Worm (Caenorhabditis elegans) whole organism, L1 larva: Measurements from ENCODE around the gene R13A5.7.

ENCODE experiments used
- C04F5.9 ChIP-seq: sonication (generic microtip); optimal IDR thresholded peaks from 2 replicates; lab custom pipeline; 2016; ENCODE audit warnings: missing genetic modification characterization, missing compliant biosample characterization
- C16A3.4 ChIP-seq: fragments of 150-350 bp; optimal IDR thresholded peaks from 2 replicates; lab custom pipeline; 2014; ENCODE audit warnings: missing biosample characterization, missing genetic modification characterization
- C34B4.2 ChIP-seq: sonication (generic microtip); optimal IDR thresholded peaks from 2 replicates; lab custom pipeline; 2017; ENCODE audit warnings: mild to moderate bottlenecking, missing genetic modification characterization, missing compliant biosample characterization
- F16B12.6 ChIP-seq: fragments of 150-350 bp; optimal IDR thresholded peaks from 2 replicates; lab custom pipeline; 2014; ENCODE audit warnings: missing biosample characterization, missing genetic modification characterization
- Y116A8C.19 ChIP-seq: sonication (generic microtip); optimal IDR thresholded peaks from 2 replicates; lab custom pipeline; 2016; ENCODE audit warnings: missing compliant biosample characterization, missing genetic modification characterization, borderline replicate concordance
- aha-1 ChIP-seq: fragments of 150-350 bp; optimal IDR thresholded peaks from 2 replicates; lab custom pipeline; 2014; ENCODE audit warnings: missing biosample characterization, missing genetic modification characterization
- alr-1 ChIP-seq: fragments of 200-800 bp; sonication (Bioruptor generic); optimal IDR thresholded peaks from 2 replicates; lab custom pipeline; 2018; ENCODE audit warnings: borderline replicate concordance, mild to moderate bottlenecking, missing genetic modification characterization, missing compliant biosample characterization
- ama-1 ChIP-seq: fragments of 150-350 bp; optimal IDR thresholded peaks from 2 replicates; lab custom pipeline; 2014
- ceh-8 ChIP-seq: fragments of 200-800 bp; sonication (Bioruptor generic); optimal IDR thresholded peaks from 2 replicates; lab custom pipeline; 2018; ENCODE audit warnings: mild to moderate bottlenecking, missing genetic modification characterization, moderate library complexity, missing compliant biosample characterization
- ceh-82 ChIP-seq, 3 experiments: fragments of 150-350 bp in 1 of 3; sonication (generic microtip) in 2 of 3; optimal IDR thresholded peaks; 2 replicates each; lab custom pipeline; 2014 to 2017; ENCODE audit warnings: missing biosample characterization in 3 of 3, missing genetic modification characterization in 3 of 3
- ceh-90 ChIP-seq: sonication (generic microtip); optimal IDR thresholded peaks from 2 replicates; lab custom pipeline; 2016; ENCODE audit warnings: missing genetic modification characterization, missing compliant biosample characterization
- dpl-1 ChIP-seq, 3 experiments: fragments of 150-350 bp in 2 of 3; sonication (generic microtip) in 1 of 3; optimal IDR thresholded peaks; 2 replicates each; lab custom pipeline; 2014 to 2017; ENCODE audit warnings: missing biosample characterization in 3 of 3, missing genetic modification characterization in 3 of 3, missing genetic modification reagents in 3 of 3
- efl-1 ChIP-seq, 4 experiments: fragments of 150-350 bp; optimal IDR thresholded peaks in 3 of 4; peaks in 1 of 4; 1 replicate in 1 of 4; 2 replicates in 3 of 4; lab custom pipeline; 2014; ENCODE audit warnings: missing biosample characterization in 2 of 4, missing genetic modification characterization in 2 of 4, missing genetic modification reagents in 2 of 4
- efl-3 ChIP-seq: fragments of 200-800 bp; sonication (Bioruptor generic); optimal IDR thresholded peaks from 2 replicates; lab custom pipeline; 2018; ENCODE audit warnings: mild to moderate bottlenecking, missing genetic modification characterization, missing compliant biosample characterization
- egl-13 ChIP-seq: sonication (generic microtip); optimal IDR thresholded peaks from 2 replicates; lab custom pipeline; 2016; ENCODE audit warnings: missing genotype, missing genetic modification reagents, missing genetic modification characterization, missing compliant biosample characterization
- egl-27 ChIP-seq, 2 experiments: fragments of 150-350 bp in 1 of 2; sonication (generic microtip); optimal IDR thresholded peaks; 3 replicates each; lab custom pipeline; 2017 to 2018; ENCODE audit warnings: missing biosample characterization in 2 of 2, missing genetic modification characterization in 2 of 2, missing genetic modification reagents in 2 of 2
- elt-3 ChIP-seq, 6 experiments: fragments of 150-350 bp in 1 of 6; sonication (generic microtip); optimal IDR thresholded peaks; 2 replicates each; lab custom pipeline; 2017 to 2018; ENCODE audit warnings: missing biosample characterization in 6 of 6, missing genetic modification characterization in 6 of 6, inconsistent platforms in 1 of 6
- fkh-10 ChIP-seq: sonication (generic microtip); optimal IDR thresholded peaks from 2 replicates; lab custom pipeline; 2017; ENCODE audit warnings: missing biosample characterization, missing genetic modification reagents, missing genetic modification characterization
- fkh-4 ChIP-seq: sonication (generic microtip); optimal IDR thresholded peaks from 2 replicates; lab custom pipeline; 2016; ENCODE audit warnings: missing compliant biosample characterization, missing genetic modification characterization, borderline replicate concordance
- fkh-8 ChIP-seq: sonication (generic microtip); optimal IDR thresholded peaks from 2 replicates; lab custom pipeline; 2016; ENCODE audit warnings: mild to moderate bottlenecking, missing genetic modification characterization, missing compliant biosample characterization
- fos-1 ChIP-seq: fragments of 150-350 bp; optimal IDR thresholded peaks from 2 replicates; lab custom pipeline; 2014; ENCODE audit warnings: missing biosample characterization, missing genetic modification characterization
- grh-1 ChIP-seq: fragments of 200-800 bp; sonication (Bioruptor generic); IDR thresholded peaks from 2 replicates; pipeline ENCODE4 v1.3.6; 2022; ENCODE audit warnings: missing genetic modification reagents, missing genetic modification characterization, missing compliant biosample characterization
- hlh-17 ChIP-seq: fragments of 200-800 bp; sonication (Bioruptor generic); optimal IDR thresholded peaks from 2 replicates; lab custom pipeline; 2018; ENCODE audit warnings: missing genetic modification characterization, mild to moderate bottlenecking, missing compliant biosample characterization, moderate library complexity, borderline replicate concordance
- isw-1 ChIP-seq: fragments of 200-800 bp; sonication (Bioruptor generic); IDR thresholded peaks from 2 replicates; pipeline ENCODE4 v1.3.6; 2022; ENCODE audit warnings: missing genetic modification characterization, missing compliant biosample characterization
- lin-35 ChIP-seq, 2 experiments: fragments of 150-350 bp; optimal IDR thresholded peaks; 2 replicates each; lab custom pipeline; 2014; ENCODE audit warnings: missing biosample characterization in 2 of 2, missing genetic modification characterization in 2 of 2, missing genetic modification reagents in 2 of 2
- lsy-2 ChIP-seq, 2 experiments: fragments of 150-350 bp; optimal IDR thresholded peaks; 2 replicates each; lab custom pipeline; 2014; ENCODE audit warnings: missing biosample characterization in 2 of 2, missing genetic modification characterization in 2 of 2
- mef-2 ChIP-seq: fragments of 150-350 bp; optimal IDR thresholded peaks from 2 replicates; lab custom pipeline; 2014; ENCODE audit warnings: missing biosample characterization, missing genetic modification characterization
- mep-1 ChIP-seq: fragments of 150-350 bp; optimal IDR thresholded peaks from 2 replicates; lab custom pipeline; 2014; ENCODE audit warnings: missing biosample characterization, missing genetic modification characterization
- nhr-12 ChIP-seq: sonication (generic microtip); optimal IDR thresholded peaks from 2 replicates; lab custom pipeline; 2017; ENCODE audit warnings: missing biosample characterization, missing genetic modification characterization
- nhr-20 ChIP-seq: sonication (generic microtip); optimal IDR thresholded peaks from 2 replicates; lab custom pipeline; 2016; ENCODE audit warnings: mild to moderate bottlenecking, missing genetic modification characterization, missing compliant biosample characterization
- nhr-237 ChIP-seq: fragments of 150-350 bp; optimal IDR thresholded peaks from 2 replicates; lab custom pipeline; 2014; ENCODE audit warnings: missing biosample characterization, missing genetic modification characterization
- nhr-28 ChIP-seq: fragments of 150-350 bp; optimal IDR thresholded peaks from 2 replicates; lab custom pipeline; 2014; ENCODE audit warnings: missing biosample characterization, missing genetic modification characterization
- nhr-47 ChIP-seq: sonication (generic microtip); optimal IDR thresholded peaks from 2 replicates; lab custom pipeline; 2016; ENCODE audit warnings: mild to moderate bottlenecking, missing genetic modification characterization, moderate library complexity, missing compliant biosample characterization
- nhr-71 ChIP-seq: sonication (generic microtip); optimal IDR thresholded peaks from 2 replicates; lab custom pipeline; 2016; ENCODE audit warnings: mild to moderate bottlenecking, missing genetic modification characterization, moderate library complexity, missing compliant biosample characterization
- nhr-76 ChIP-seq: sonication (generic microtip); optimal IDR thresholded peaks from 2 replicates; lab custom pipeline; 2017; ENCODE audit warnings: missing biosample characterization, missing genetic modification characterization
- nhr-77 ChIP-seq: fragments of 150-350 bp; optimal IDR thresholded peaks from 2 replicates; lab custom pipeline; 2014; ENCODE audit warnings: missing biosample characterization, missing genetic modification characterization
- nhr-84 ChIP-seq: sonication (generic microtip); optimal IDR thresholded peaks from 2 replicates; lab custom pipeline; 2017; ENCODE audit warnings: missing biosample characterization, missing genetic modification characterization
- nhr-85 ChIP-seq: sonication (generic microtip); peaks from one replicate; lab custom pipeline; 2016; ENCODE audit warnings: missing genetic modification characterization, inconsistent platforms, missing compliant biosample characterization
- nhr-90 ChIP-seq: sonication (generic microtip); optimal IDR thresholded peaks from 2 replicates; lab custom pipeline; 2016; ENCODE audit warnings: mild to moderate bottlenecking, missing genetic modification characterization, missing compliant biosample characterization; ENCODE audit not compliant: poor library complexity
- pqm-1 ChIP-seq: sonication (generic microtip); optimal IDR thresholded peaks from 3 replicates; lab custom pipeline; 2017; ENCODE audit warnings: missing biosample characterization, missing genetic modification characterization
- sox-4 ChIP-seq: sonication (generic microtip); optimal IDR thresholded peaks from 2 replicates; lab custom pipeline; 2016; ENCODE audit warnings: missing genetic modification characterization, missing compliant biosample characterization
- sptf-1 ChIP-seq: fragments of 150-350 bp; optimal IDR thresholded peaks from 2 replicates; lab custom pipeline; 2014; ENCODE audit warnings: missing biosample characterization, missing genetic modification characterization
- sup-37 ChIP-seq: fragments of 200-800 bp; sonication (Bioruptor generic); optimal IDR thresholded peaks from 2 replicates; lab custom pipeline; 2018; ENCODE audit warnings: mild to moderate bottlenecking, missing genetic modification characterization, missing compliant biosample characterization
- swsn-7 ChIP-seq: sonication (generic microtip); optimal IDR thresholded peaks from 2 replicates; lab custom pipeline; 2016; ENCODE audit warnings: missing genetic modification characterization, missing compliant biosample characterization
- unc-130 ChIP-seq: fragments of 150-350 bp; optimal IDR thresholded peaks from 2 replicates; lab custom pipeline; 2017; ENCODE audit warnings: missing biosample characterization, missing genetic modification characterization, inconsistent platforms
- unc-30 ChIP-seq: sonication (generic microtip); optimal IDR thresholded peaks from 2 replicates; lab custom pipeline; 2017; ENCODE audit warnings: missing biosample characterization, missing genetic modification characterization
- unc-62 ChIP-seq: fragments of 150-350 bp; optimal IDR thresholded peaks from 2 replicates; lab custom pipeline; 2014; ENCODE audit warnings: missing biosample characterization, missing genetic modification reagents, missing genetic modification characterization
- unc-86 ChIP-seq: sonication (generic microtip); optimal IDR thresholded peaks from 2 replicates; lab custom pipeline; 2016; ENCODE audit warnings: missing genetic modification characterization, missing compliant biosample characterization
- unc-98 ChIP-seq: fragments of 200-800 bp; sonication (Bioruptor generic); IDR thresholded peaks from 2 replicates; pipeline ENCODE4 v1.3.6; 2022; ENCODE audit warnings: missing genetic modification characterization, missing compliant biosample characterization
- xbp-1 ChIP-seq: sonication (generic microtip); optimal IDR thresholded peaks from 2 replicates; lab custom pipeline; 2016; ENCODE audit warnings: missing genetic modification characterization, missing compliant biosample characterization
- zag-1 ChIP-seq: fragments of 150-350 bp; optimal IDR thresholded peaks from 2 replicates; lab custom pipeline; 2014; ENCODE audit warnings: missing biosample characterization, missing genetic modification characterization
- ztf-11 ChIP-seq, 2 experiments: sonication (generic microtip); optimal IDR thresholded peaks; 2 replicates each; lab custom pipeline; 2016 to 2017; ENCODE audit warnings: missing genetic modification characterization in 2 of 2, missing biosample characterization in 1 of 2, missing compliant biosample characterization in 1 of 2

The R13A5.7 gene

DNA sequence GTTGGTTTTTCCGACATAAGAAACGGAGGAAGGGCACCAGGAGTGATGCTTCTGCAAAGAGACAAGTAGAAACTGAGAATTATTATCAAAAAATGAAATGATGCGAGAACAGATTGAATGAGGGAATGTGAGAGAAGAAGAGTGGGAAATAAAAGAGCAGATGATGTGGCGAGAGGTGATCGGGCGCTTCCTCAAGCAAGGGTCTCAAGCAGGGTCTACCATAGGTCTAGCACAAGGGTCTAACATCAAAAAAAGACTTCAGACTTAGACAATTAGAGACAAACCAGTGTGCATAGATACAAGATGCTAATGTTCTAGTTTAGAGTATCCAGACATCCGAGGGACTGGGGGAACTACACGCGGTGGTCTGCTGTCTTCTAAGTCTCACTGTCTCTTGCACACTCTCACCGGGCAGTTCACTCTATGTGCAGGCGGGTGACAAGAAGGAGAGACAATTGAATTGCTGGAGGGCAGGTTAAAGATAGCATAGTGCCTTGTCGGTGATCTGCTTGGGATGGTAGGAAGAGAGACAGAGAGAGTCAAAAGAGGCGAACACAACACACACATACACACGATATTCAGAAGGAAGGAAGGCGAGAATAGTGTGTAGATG lies at the start of gene R13A5.7:
R13A5.7 (minus strand) TSS at position 51 of the 613 bp plus-strand sequence.
- TF ChIP-seq unc-62: no peak
- no peak for TF ChIP-seq nhr-12 (tag; lab: Kevin White, UChicago)
- TF ChIP-seq ceh-82 (tag; optimal IDR thresholded peaks at IDR 0.05; lab: Kevin White, UChicago): peak; percentile 64 to 80 (median 68)
- TF ChIP-seq sup-37 (GFP tag; lab: Kevin White, UChicago): no peak
- TF ChIP-seq mep-1 (tag; lab: Kevin White, UChicago): peak; percentile 84
- peak; percentile 59 for TF ChIP-seq nhr-90
- peak; percentile 33 for TF ChIP-seq C16A3.4 (tag; lab: Kevin White, UChicago)
- peak; percentile 83 for TF ChIP-seq nhr-20
- TF ChIP-seq dpl-1 (GFP tag; optimal IDR thresholded peaks at IDR 0.05; lab: Kevin White, UChicago): peak; percentile 38 to 62 (median 43)
- no peak for TF ChIP-seq alr-1 (tag; lab: Kevin White, UChicago)
- no peak for TF ChIP-seq mef-2
- peak; percentile 73 for TF ChIP-seq nhr-77
- TF ChIP-seq ceh-8 (GFP tag; lab: Kevin White, UChicago): no peak
- no peak for TF ChIP-seq efl-3
- TF ChIP-seq grh-1 (GFP tag; lab: Robert Waterston, UW): no peak
- peak; percentile 89 for TF ChIP-seq nhr-71 (tag; lab: Kevin White, UChicago)
- TF ChIP-seq xbp-1 (tag; lab: Kevin White, UChicago): peak; percentile 85
- TF ChIP-seq nhr-28 (tag; lab: Kevin White, UChicago): no peak
- TF ChIP-seq nhr-47: peak; percentile 84
- TF ChIP-seq egl-27 (tag; optimal IDR thresholded peaks at IDR 0.05; lab: Kevin White, UChicago): peak; percentile 25 to 61
- TF ChIP-seq fkh-8 (tag; lab: Kevin White, UChicago): peak; percentile 87
- no peak for TF ChIP-seq pqm-1 (tag; lab: Kevin White, UChicago)
- TF ChIP-seq fkh-10 (GFP tag; lab: Kevin White, UChicago): peak; percentile 40
- TF ChIP-seq Y116A8C.19 (tag; lab: Kevin White, UChicago): no peak
- peak; percentile 67 for TF ChIP-seq nhr-237 (tag; lab: Kevin White, UChicago)
- peak; percentile 4 for TF ChIP-seq C04F5.9 (tag; lab: Kevin White, UChicago)
- TF ChIP-seq aha-1 (tag; lab: Kevin White, UChicago): no peak
- TF ChIP-seq unc-130 (tag; lab: Kevin White, UChicago): no peak
- TF ChIP-seq ama-1 (lab: Kevin White, UChicago): no peak
- no peak for TF ChIP-seq zag-1 (tag; lab: Kevin White, UChicago)
- TF ChIP-seq unc-86 (tag; lab: Kevin White, UChicago): peak; percentile 73
- peak; percentile 40 for TF ChIP-seq egl-13 (tag; lab: Kevin White, UChicago)
- peak; percentile 10 for TF ChIP-seq sox-4 (tag; lab: Kevin White, UChicago)
- no peak for TF ChIP-seq ceh-90 (tag; lab: Kevin White, UChicago)
- TF ChIP-seq elt-3 (tag; optimal IDR thresholded peaks at IDR 0.05; lab: Kevin White, UChicago): peak in 1 of 6 experiments; percentile 20
- TF ChIP-seq F16B12.6: peak; percentile 57
- peak; percentile 68 to 86 for TF ChIP-seq lsy-2 (tag; optimal IDR thresholded peaks at IDR 0.05; lab: Kevin White, UChicago)
- TF ChIP-seq fkh-4: no peak
- TF ChIP-seq swsn-7 (tag; lab: Kevin White, UChicago): peak; percentile 83
- TF ChIP-seq C34B4.2 (tag; lab: Kevin White, UChicago): no peak
- peak in 1 of 2 experiments; percentile 9 for TF ChIP-seq ztf-11 (tag; optimal IDR thresholded peaks at IDR 0.05; lab: Kevin White, UChicago)
- TF ChIP-seq isw-1: peak; percentile 38
- TF ChIP-seq hlh-17: no peak
- TF ChIP-seq unc-98 (GFP tag; lab: Robert Waterston, UW): no peak
- no peak for TF ChIP-seq nhr-84
- TF ChIP-seq fos-1: peak; percentile 47
- TF ChIP-seq efl-1 (optimal IDR thresholded peaks at IDR 0.05; lab: Kevin White, UChicago): peak; percentile 70 to 79
- TF ChIP-seq efl-1 (GFP tag; optimal IDR thresholded peaks at IDR 0.05 in 1 of 2; lab: Kevin White, UChicago): peak; percentile 47 to 93
- TF ChIP-seq nhr-76 (tag; lab: Kevin White, UChicago): no peak
- no peak for TF ChIP-seq sptf-1 (tag; lab: Kevin White, UChicago)
- TF ChIP-seq unc-30 (tag; lab: Kevin White, UChicago): no peak
- peak; percentile 82 for TF ChIP-seq nhr-85 (tag; lab: Kevin White, UChicago)
- TF ChIP-seq lin-35 (GFP tag; optimal IDR thresholded peaks at IDR 0.05; lab: Kevin White, UChicago): peak; percentile 66 to 80
